Fruit fly (Drosophila melanogaster) whole organism, embryonic: ENCODE measurements around the gene Dup99B.
A peak's percentile ranks its signal among the peaks of the same experiment; 100 is the strongest.

ENCODE experiments used
- Ada2b ChIP-seq: fragments of 200-800 bp; sonication (Bioruptor generic); IDR thresholded peaks from 2 replicates; pipeline ENCODE4 v1.3.6; 2022; ENCODE audit warnings: missing biosample characterization, missing genetic modification characterization
- Bgb ChIP-seq: fragments of 200-800 bp; sonication (Bioruptor generic); IDR thresholded peaks from 2 replicates; pipeline ENCODE4 v1.3.6; 2022; ENCODE audit warnings: missing biosample characterization, missing genetic modification characterization; ENCODE audit not compliant: partially characterized antibody
- CG10959 ChIP-seq: fragments of 200-800 bp; sonication (Bioruptor generic); IDR thresholded peaks from 2 replicates; pipeline ENCODE4 v1.3.6; 2022; ENCODE audit warnings: missing biosample characterization, missing genetic modification characterization
- CG15514 ChIP-seq: fragments of 200-800 bp; sonication (Bioruptor generic); optimal IDR thresholded peaks from 3 replicates; lab custom pipeline; 2017; ENCODE audit warnings: missing biosample characterization, missing genetic modification characterization, mild to moderate bottlenecking, moderate library complexity, missing genetic modification reagents
- CG15696 ChIP-seq: fragments of 200-800 bp; sonication (Bioruptor generic); optimal IDR thresholded peaks from 2 replicates; lab custom pipeline; 2019; ENCODE audit warnings: missing biosample characterization, mild to moderate bottlenecking, missing genetic modification characterization, moderate library complexity
- CG16813 ChIP-seq: fragments of 200-800 bp; sonication (Bioruptor generic); IDR thresholded peaks from 3 replicates; pipeline ENCODE4 v1.3.6; 2022; ENCODE audit warnings: missing biosample characterization, missing genetic modification characterization; ENCODE audit not compliant: partially characterized antibody
- CG16815 ChIP-seq: fragments of 200-800 bp; sonication (Bioruptor generic); optimal IDR thresholded peaks from 3 replicates; lab custom pipeline; 2017; ENCODE audit warnings: missing biosample characterization, mild to moderate bottlenecking, missing genetic modification characterization
- CG17328 ChIP-seq: fragments of 200-800 bp; sonication (Bioruptor generic); IDR thresholded peaks from 2 replicates; pipeline ENCODE4 v1.3.6; 2022; ENCODE audit warnings: missing biosample characterization, missing genetic modification characterization
- CG17802 ChIP-seq: fragments of 200-800 bp; sonication (Bioruptor generic); optimal IDR thresholded peaks from 2 replicates; lab custom pipeline; 2018; ENCODE audit warnings: missing biosample characterization, mild to moderate bottlenecking, missing genetic modification characterization, moderate library complexity
- CG30020 ChIP-seq: fragments of 200-800 bp; optimal IDR thresholded peaks from 2 replicates; lab custom pipeline; 2019; ENCODE audit warnings: missing biosample characterization, mild to moderate bottlenecking, missing genetic modification characterization, moderate library complexity
- CG31365 ChIP-seq: fragments of 200-800 bp; sonication (Bioruptor generic); optimal IDR thresholded peaks from 2 replicates; lab custom pipeline; 2018; ENCODE audit warnings: missing biosample characterization, mild to moderate bottlenecking, missing genetic modification characterization
- CG32532 ChIP-seq: fragments of 200-800 bp; sonication (Bioruptor generic); IDR thresholded peaks from 2 replicates; pipeline ENCODE4 v1.3.6; 2022; ENCODE audit warnings: missing biosample characterization, missing genetic modification characterization
- CG34224 ChIP-seq: fragments of 200-800 bp; sonication (Bioruptor generic); IDR thresholded peaks from 3 replicates; pipeline ENCODE4 v1.3.6; 2022; ENCODE audit warnings: missing biosample characterization, missing genetic modification characterization; ENCODE audit not compliant: partially characterized antibody
- CG34422 ChIP-seq: fragments of 200-800 bp; sonication (Bioruptor generic); IDR thresholded peaks from 3 replicates; pipeline ENCODE4 v1.3.6; 2022; ENCODE audit warnings: missing biosample characterization, missing genetic modification characterization
- CG4328 ChIP-seq: fragments of 200-800 bp; sonication (Bioruptor generic); optimal IDR thresholded peaks from 3 replicates; lab custom pipeline; 2017; ENCODE audit warnings: missing biosample characterization, missing genetic modification reagents, missing genetic modification characterization
- CG7556 ChIP-seq: fragments of 200-800 bp; sonication (Bioruptor generic); optimal IDR thresholded peaks from 2 replicates; lab custom pipeline; 2017; ENCODE audit warnings: missing biosample characterization, mild to moderate bottlenecking, missing genetic modification characterization
- CG7987 ChIP-seq: fragments of 200-800 bp; sonication (Bioruptor generic); optimal IDR thresholded peaks from 2 replicates; lab custom pipeline; 2018; ENCODE audit warnings: missing biosample characterization, mild to moderate bottlenecking, missing genetic modification characterization, moderate library complexity
- Chrac-16 ChIP-seq: fragments of 200-800 bp; sonication (Bioruptor generic); optimal IDR thresholded peaks from 3 replicates; lab custom pipeline; 2016; ENCODE audit warnings: missing biosample characterization, missing genetic modification characterization
- Dip3 ChIP-seq: fragments of 200-800 bp; sonication (Bioruptor generic); optimal IDR thresholded peaks from 3 replicates; lab custom pipeline; 2016; ENCODE audit warnings: missing biosample characterization, missing genetic modification characterization
- Dll ChIP-seq: fragments of 200-800 bp; sonication (Bioruptor generic); IDR thresholded peaks from 4 replicates; pipeline ENCODE4 v1.3.6; 2022; ENCODE audit warnings: missing biosample characterization, missing genetic modification characterization; ENCODE audit not compliant: partially characterized antibody
- Dp ChIP-seq: fragments of 200-800 bp; sonication (Bioruptor generic); optimal IDR thresholded peaks from 2 replicates; lab custom pipeline; 2018; ENCODE audit warnings: missing biosample characterization, mild to moderate bottlenecking, missing genetic modification characterization, moderate library complexity
- Drgx ChIP-seq: fragments of 200-800 bp; sonication (Bioruptor generic); IDR thresholded peaks from 2 replicates; pipeline ENCODE4 v1.3.6; 2022; ENCODE audit warnings: missing biosample characterization, missing genetic modification characterization
- H15 ChIP-seq: fragments of 200-800 bp; sonication (Bioruptor generic); IDR thresholded peaks from 3 replicates; pipeline ENCODE4 v1.3.6; 2022; ENCODE audit warnings: missing biosample characterization, missing genetic modification characterization
- MESR4 ChIP-seq: fragments of 200-800 bp; sonication (Bioruptor generic); optimal IDR thresholded peaks from 2 replicates; lab custom pipeline; 2018; ENCODE audit warnings: missing biosample characterization, mild to moderate bottlenecking, missing genetic modification characterization, moderate library complexity
- Myb ChIP-seq: fragments of 200-800 bp; sonication (Bioruptor generic); optimal IDR thresholded peaks from 2 replicates; lab custom pipeline; 2016; ENCODE audit warnings: missing biosample characterization, missing genetic modification characterization
- NC2β ChIP-seq: fragments of 200-800 bp; sonication (Bioruptor generic); optimal IDR thresholded peaks from 2 replicates; lab custom pipeline; 2016; ENCODE audit warnings: missing biosample characterization, missing genetic modification characterization
- NK7.1 ChIP-seq: fragments of 200-800 bp; sonication (Bioruptor generic); optimal IDR thresholded peaks from 3 replicates; lab custom pipeline; 2016; ENCODE audit warnings: missing biosample characterization, missing genetic modification characterization
- Opbp ChIP-seq: fragments of 200-800 bp; sonication (Bioruptor generic); IDR thresholded peaks from 3 replicates; pipeline ENCODE4 v1.3.6; 2022; ENCODE audit warnings: missing biosample characterization, missing genetic modification characterization; ENCODE audit not compliant: partially characterized antibody
- Sin3A ChIP-seq: fragments of >200 bp; optimal IDR thresholded peaks from 2 replicates; lab custom pipeline; 2018
- Sox102F ChIP-seq: fragments of 200-800 bp; sonication (Bioruptor generic); optimal IDR thresholded peaks from 2 replicates; lab custom pipeline; 2018; ENCODE audit warnings: missing biosample characterization, mild to moderate bottlenecking, missing genetic modification characterization, moderate library complexity
- YL-1 ChIP-seq: fragments of 200-800 bp; sonication (Bioruptor generic); optimal IDR thresholded peaks from 3 replicates; lab custom pipeline; 2017; ENCODE audit warnings: missing biosample characterization, mild to moderate bottlenecking, missing genetic modification characterization
- ab ChIP-seq: fragments of 200-800 bp; sonication (Bioruptor generic); optimal IDR thresholded peaks from 2 replicates; lab custom pipeline; 2016; ENCODE audit warnings: missing biosample characterization, missing genetic modification characterization
- al ChIP-seq: fragments of 200-800 bp; sonication (Bioruptor generic); IDR thresholded peaks from 2 replicates; pipeline ENCODE4 v1.3.6; 2022; ENCODE audit warnings: missing biosample characterization, missing genetic modification characterization
- amos ChIP-seq: fragments of 200-800 bp; sonication (Bioruptor generic); IDR thresholded peaks from 2 replicates; pipeline ENCODE4 v1.3.6; 2022; ENCODE audit warnings: missing biosample characterization, missing genetic modification characterization; ENCODE audit not compliant: partially characterized antibody
- az2 ChIP-seq: fragments of 200-800 bp; sonication (Bioruptor generic); optimal IDR thresholded peaks from 3 replicates; lab custom pipeline; 2016; ENCODE audit warnings: missing biosample characterization, missing genetic modification characterization
- bigmax ChIP-seq: fragments of 200-800 bp; sonication (Bioruptor generic); optimal IDR thresholded peaks from 2 replicates; lab custom pipeline; 2018; ENCODE audit warnings: missing biosample characterization, mild to moderate bottlenecking, missing genetic modification characterization
- cad ChIP-seq: fragments of >200 bp; optimal IDR thresholded peaks from 2 replicates; lab custom pipeline; 2017; ENCODE audit warnings: missing biosample characterization, missing genetic modification characterization
- cwo ChIP-seq: fragments of 200-800 bp; sonication (Bioruptor generic); optimal IDR thresholded peaks from 3 replicates; lab custom pipeline; 2017; ENCODE audit warnings: missing biosample characterization, missing genetic modification characterization, mild to moderate bottlenecking, moderate library complexity, missing genetic modification reagents
- ewg ChIP-seq: fragments of 200-800 bp; sonication (Bioruptor generic); optimal IDR thresholded peaks from 3 replicates; lab custom pipeline; 2017; ENCODE audit warnings: mild to moderate bottlenecking, missing biosample characterization, missing genetic modification reagents, missing genetic modification characterization
- fu2 ChIP-seq: fragments of 200-800 bp; sonication (Bioruptor generic); optimal IDR thresholded peaks from 2 replicates; lab custom pipeline; 2016; ENCODE audit warnings: missing biosample characterization, missing genetic modification characterization
- ken ChIP-seq: fragments of 200-800 bp; sonication (Bioruptor generic); IDR thresholded peaks from 3 replicates; pipeline ENCODE4 v1.3.6; 2022; ENCODE audit warnings: missing biosample characterization, missing genetic modification characterization
- lbe ChIP-seq: fragments of 200-800 bp; sonication (Bioruptor generic); optimal IDR thresholded peaks from 2 replicates; lab custom pipeline; 2016; ENCODE audit warnings: missing biosample characterization, mild to moderate bottlenecking, missing genetic modification characterization
- maf-S ChIP-seq: fragments of 200-800 bp; sonication (Bioruptor generic); optimal IDR thresholded peaks from 2 replicates; lab custom pipeline; 2016; ENCODE audit warnings: missing biosample characterization, missing genetic modification characterization
- nau ChIP-seq: fragments of 200-800 bp; sonication (Bioruptor generic); optimal IDR thresholded peaks from 3 replicates; lab custom pipeline; 2017; ENCODE audit warnings: missing biosample characterization, mild to moderate bottlenecking, missing genetic modification characterization, missing genetic modification reagents
- pros ChIP-seq: fragments of 200-800 bp; sonication (Bioruptor generic); optimal IDR thresholded peaks from 3 replicates; lab custom pipeline; 2019; ENCODE audit warnings: missing biosample characterization, mild to moderate bottlenecking, missing genetic modification characterization, moderate library complexity
- so ChIP-seq: fragments of 200-800 bp; sonication (Bioruptor generic); IDR thresholded peaks from 3 replicates; pipeline ENCODE4 v1.3.6; 2022; ENCODE audit warnings: missing biosample characterization, missing genetic modification characterization
- sqz ChIP-seq: fragments of 200-800 bp; sonication (Bioruptor generic); optimal IDR thresholded peaks from 3 replicates; lab custom pipeline; 2018; ENCODE audit warnings: missing biosample characterization, mild to moderate bottlenecking, missing genetic modification characterization
- vvl ChIP-seq: fragments of 200-800 bp; sonication (Bioruptor generic); IDR thresholded peaks from 2 replicates; pipeline ENCODE4 v1.3.6; 2022; ENCODE audit warnings: missing biosample characterization, missing genetic modification characterization
- zen ChIP-seq: fragments of 200-800 bp; sonication (Bioruptor generic); optimal IDR thresholded peaks from 3 replicates; lab custom pipeline; 2018; ENCODE audit warnings: missing biosample characterization, mild to moderate bottlenecking, missing genetic modification characterization, moderate library complexity
- zen2 ChIP-seq: fragments of 200-800 bp; sonication (Bioruptor generic); IDR thresholded peaks from 3 replicates; pipeline ENCODE4 v1.3.6; 2022; ENCODE audit warnings: missing biosample characterization, missing genetic modification characterization; ENCODE audit not compliant: partially characterized antibody

Dup99B gene

DNA sequence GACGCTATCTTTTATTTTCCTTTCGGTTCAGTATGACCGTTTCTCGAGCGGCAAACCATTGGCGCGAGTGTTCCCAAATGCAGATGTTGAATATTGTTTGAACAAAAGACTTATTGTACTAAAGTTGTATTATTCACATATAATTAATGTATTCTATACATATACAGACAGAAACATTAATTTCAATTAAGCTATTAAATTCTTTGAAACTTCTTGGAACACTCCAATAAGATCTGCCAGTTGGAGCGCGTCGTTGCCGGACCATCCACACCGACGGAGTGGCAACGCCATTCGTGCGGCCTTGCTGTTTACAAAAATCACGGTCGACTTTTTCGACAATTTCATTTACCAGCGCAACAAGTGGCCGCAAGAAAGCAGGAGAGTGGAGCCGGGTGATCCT lies 29.9 kb upstream of the Dup99B start, which contains the start of the genes Wdr24 and IntS11 (continued):
- TF ChIP-seq bigmax (no peak), cwo (peak; percentile 62), H15 (GFP tag; lab: Robert Waterston, UW) (peak; percentile 88), NC2β (GFP tag; lab: Kevin White, UChicago) (peak; percentile 50), Dll (GFP tag; lab: Robert Waterston, UW) (0 out of 4 replicates have a peak, but pooled peaks have one; percentile 42), Dip3 (peak; percentile 91), CG7987 (GFP tag; lab: Kevin White, UChicago) (peak; percentile 47), vvl (GFP tag; lab: Robert Waterston, UW) (peak; percentile 96), CG32532 (GFP tag; lab: Robert Waterston, UW) (peak; percentile 96), NK7.1 (GFP tag; lab: Kevin White, UChicago) (no peak), az2 (GFP tag; lab: Kevin White, UChicago) (peak; percentile 58), CG7556 (GFP tag; lab: Kevin White, UChicago) (peak; percentile 71), Sox102F (peak; percentile 82), ab (GFP tag; lab: Kevin White, UChicago) (peak; percentile 28), so (0 out of 3 replicates have a peak, but pooled peaks have one; percentile 62), Sin3A (peak; percentile 93), pros (GFP tag; lab: Kevin White, UChicago) (peak; percentile 2), cad (GFP tag; lab: Kevin White, UChicago) (no peak), amos (no peak), zen (tag; lab: Kevin White, UChicago) (peak; percentile 59), nau (GFP tag; lab: Kevin White, UChicago) (no peak), Bgb (GFP tag; lab: Robert Waterston, UW) (peak; percentile 37; the same call in 1 of the 2 replicates), CG17328 (GFP tag; lab: Robert Waterston, UW) (peak; percentile 75), zen2 (GFP tag; lab: Robert Waterston, UW) (no peak), Chrac-16 (GFP tag; lab: Kevin White, UChicago) (peak; percentile 80), CG16813 (GFP tag; lab: Robert Waterston, UW) (0 out of 3 replicates have a peak, but pooled peaks have one; percentile 26), maf-S (GFP tag; lab: Kevin White, UChicago) (peak; percentile 47), CG34224 (GFP tag; lab: Robert Waterston, UW) (peak; percentile 31; the same call in 1 of the 3 replicates), CG17802 (tag; lab: Kevin White, UChicago) (peak; percentile 10), Ada2b (GFP tag; lab: Robert Waterston, UW) (peak; percentile 84), lbe (peak; percentile 83), CG34422 (peak; percentile 95), CG30020 (tag; lab: Kevin White, UChicago) (peak; percentile 45), Myb (GFP tag; lab: Kevin White, UChicago) (peak; percentile 68), MESR4 (GFP tag; lab: Kevin White, UChicago) (peak; percentile 52), CG4328 (GFP tag; lab: Kevin White, UChicago) (peak; percentile 47), al (GFP tag; lab: Robert Waterston, UW) (peak; percentile 95), CG31365 (tag; lab: Kevin White, UChicago) (peak; percentile 9), sqz (GFP tag; lab: Kevin White, UChicago) (no peak), fu2 (GFP tag; lab: Kevin White, UChicago) (peak; percentile 69), CG15514 (peak; percentile 84), CG16815 (GFP tag; lab: Kevin White, UChicago) (peak; percentile 88), ken (GFP tag; lab: Robert Waterston, UW) (peak; percentile 90), CG10959 (GFP tag; lab: Robert Waterston, UW) (0 out of 2 replicates have a peak, but pooled peaks have one; percentile 30), CG15696 (tag; lab: Kevin White, UChicago) (peak; percentile 60), Opbp (GFP tag; lab: Robert Waterston, UW) (peak; percentile 35; the same call in 1 of the 3 replicates), ewg (GFP tag; lab: Kevin White, UChicago) (peak; percentile 60), YL-1 (GFP tag; lab: Kevin White, UChicago) (peak; percentile 79), Drgx (GFP tag; lab: Robert Waterston, UW) (peak; percentile 97), Dp (GFP tag; lab: Kevin White, UChicago) (peak; percentile 48)
